Fruit fly (Drosophila melanogaster) whole organism, wandering third instar larva: ENCODE results near the gene CG11396.

Experiments used
- Hr83 ChIP-seq: fragments of 200-300 bp; sonication (Bioruptor generic); optimal IDR thresholded peaks from 2 replicates; lab custom pipeline; 2016; ENCODE audit warnings: missing biosample characterization, mild to moderate bottlenecking, missing genetic modification characterization, moderate library complexity; ENCODE audit not compliant: poor library complexity, severe bottlenecking
- Jra ChIP-seq: sonication (Bioruptor generic); optimal IDR thresholded peaks from 2 replicates; lab custom pipeline; 2016; ENCODE audit warnings: missing biosample characterization, missing genetic modification characterization
- Mio ChIP-seq: sonication (Bioruptor generic); optimal IDR thresholded peaks from 2 replicates; lab custom pipeline; 2016; ENCODE audit warnings: missing biosample characterization, missing genetic modification characterization
- N ChIP-seq: fragments of >200 bp; optimal IDR thresholded peaks from 2 replicates; lab custom pipeline; 2018; ENCODE audit warnings: missing biosample characterization, missing external identifiers, missing genetic modification characterization
- brk ChIP-seq: fragments of 200-800 bp; sonication (Bioruptor generic); optimal IDR thresholded peaks from 2 replicates; lab custom pipeline; 2016; ENCODE audit warnings: missing biosample characterization, mild to moderate bottlenecking, missing genetic modification characterization
- dmrt93B ChIP-seq: fragments of 200-800 bp; sonication (Bioruptor generic); optimal IDR thresholded peaks from 2 replicates; lab custom pipeline; 2018; ENCODE audit warnings: missing biosample characterization, mild to moderate bottlenecking, missing genetic modification characterization
- h ChIP-seq: fragments of 200-800 bp; sonication (Bioruptor generic); optimal IDR thresholded peaks from 3 replicates; lab custom pipeline; 2016; ENCODE audit warnings: missing biosample characterization, mild to moderate bottlenecking, missing genetic modification characterization
- usp ChIP-seq: fragments of >200 bp; optimal IDR thresholded peaks from 2 replicates; lab custom pipeline; 2017; ENCODE audit warnings: missing biosample characterization, missing genetic modification characterization
- woc ChIP-seq: sonication (Bioruptor generic); optimal IDR thresholded peaks from 2 replicates; lab custom pipeline; 2016; ENCODE audit warnings: missing biosample characterization, mild to moderate bottlenecking, missing genetic modification characterization

DNA sequence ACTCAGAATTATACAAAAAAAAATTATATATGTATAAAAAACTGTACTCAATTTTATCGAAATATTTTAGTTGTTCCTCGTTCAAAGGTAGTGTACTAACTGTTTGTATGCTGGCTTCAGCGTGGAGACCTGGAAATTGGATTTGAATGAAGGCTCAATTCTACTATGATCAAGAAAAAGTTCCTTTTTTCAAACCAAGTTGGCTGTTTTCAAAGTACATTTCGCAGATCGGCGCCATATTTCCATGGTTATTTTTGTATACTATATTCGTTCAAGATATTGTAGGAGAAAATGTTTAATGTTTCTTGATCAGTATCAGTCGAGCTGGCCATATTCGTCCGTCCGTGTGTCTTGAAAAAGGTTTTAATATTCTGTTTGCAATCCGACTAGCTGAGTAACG lies 30.0 kb upstream of the CG11396 start, which contains the start of gene Mst77F:
- TF ChIP-seq woc (GFP tag; lab: Kevin White, UChicago): no peak
- no peak for TF ChIP-seq Hr83 (GFP tag; lab: Kevin White, UChicago)
- TF ChIP-seq h (GFP tag; lab: Kevin White, UChicago): no peak
- no peak for TF ChIP-seq brk (GFP tag; lab: Kevin White, UChicago)
- no peak for TF ChIP-seq dmrt93B (GFP tag; lab: Kevin White, UChicago)
- TF ChIP-seq Jra (GFP tag; lab: Kevin White, UChicago): no peak
- TF ChIP-seq usp (GFP tag; lab: Kevin White, UChicago): no peak
- TF ChIP-seq Mio (GFP tag; lab: Kevin White, UChicago): no peak
- no peak for TF ChIP-seq N
